Worm (Caenorhabditis elegans) whole organism, late embryonic: ENCODE results near the gene T02B11.4.

Source experiments
- C38D4.7 ChIP-seq: fragments of 200-800 bp; sonication (Bioruptor generic); optimal IDR thresholded peaks from 2 replicates; lab custom pipeline; 2018; ENCODE audit warnings: mild to moderate bottlenecking, missing genetic modification characterization, moderate library complexity, missing compliant biosample characterization
- F13H6.1 ChIP-seq: sonication (generic microtip); optimal IDR thresholded peaks from 2 replicates; lab custom pipeline; 2016; ENCODE audit warnings: missing genetic modification characterization, missing compliant biosample characterization
- K09A11.1 ChIP-seq: sonication (generic microtip); optimal IDR thresholded peaks from 2 replicates; lab custom pipeline; 2017; ENCODE audit warnings: antibody characterized with exemption, mild to moderate bottlenecking, missing genetic modification characterization, missing compliant biosample characterization; ENCODE audit not compliant: insufficient read depth
- ceh-18 ChIP-seq: sonication (generic microtip); optimal IDR thresholded peaks from 2 replicates; lab custom pipeline; 2016; ENCODE audit warnings: missing genetic modification characterization, missing compliant biosample characterization
- ceh-19 ChIP-seq: fragments of 200-800 bp; sonication (Bioruptor generic); optimal IDR thresholded peaks from 2 replicates; lab custom pipeline; 2018; ENCODE audit warnings: mild to moderate bottlenecking, missing genetic modification characterization, missing compliant biosample characterization
- ceh-22 ChIP-seq: sonication (generic microtip); optimal IDR thresholded peaks from 2 replicates; lab custom pipeline; 2017; ENCODE audit warnings: missing biosample characterization, missing genetic modification characterization
- ceh-30 ChIP-seq: fragments of 150-350 bp; optimal IDR thresholded peaks from 2 replicates; lab custom pipeline; 2014; ENCODE audit warnings: missing biosample characterization, missing genetic modification characterization
- ceh-45 ChIP-seq: fragments of 200-800 bp; sonication (Bioruptor generic); IDR thresholded peaks from 2 replicates; pipeline ENCODE4 v1.3.6; 2022; ENCODE audit warnings: missing genetic modification reagents, missing genetic modification characterization, missing compliant biosample characterization
- ceh-48 ChIP-seq: sonication (generic microtip); optimal IDR thresholded peaks from 2 replicates; lab custom pipeline; 2016; ENCODE audit warnings: missing genetic modification characterization, inconsistent platforms, missing compliant biosample characterization
- che-1 ChIP-seq: sonication (generic microtip); optimal IDR thresholded peaks from 2 replicates; lab custom pipeline; 2016; ENCODE audit warnings: mild to moderate bottlenecking, missing genetic modification characterization, missing compliant biosample characterization
- dve-1 ChIP-seq: sonication (generic microtip); optimal IDR thresholded peaks from 2 replicates; lab custom pipeline; 2017; ENCODE audit warnings: antibody characterized with exemption, mild to moderate bottlenecking, missing genetic modification characterization, missing compliant biosample characterization
- elt-4 ChIP-seq: sonication (generic microtip); optimal IDR thresholded peaks from 2 replicates; lab custom pipeline; 2016; ENCODE audit warnings: missing genetic modification characterization, missing compliant biosample characterization
- eyg-1 ChIP-seq: sonication (generic microtip); optimal IDR thresholded peaks from 2 replicates; lab custom pipeline; 2016; ENCODE audit warnings: missing genotype, missing genetic modification characterization, missing compliant biosample characterization
- fkh-10 ChIP-seq: fragments of 150-350 bp; optimal IDR thresholded peaks from 2 replicates; lab custom pipeline; 2014; ENCODE audit warnings: missing biosample characterization, missing genetic modification reagents, missing genetic modification characterization
- fkh-6 ChIP-seq: sonication (generic microtip); optimal IDR thresholded peaks from 2 replicates; lab custom pipeline; 2016; ENCODE audit warnings: missing genetic modification characterization, missing compliant biosample characterization
- gmeb-2 ChIP-seq: sonication (generic microtip); optimal IDR thresholded peaks from 2 replicates; lab custom pipeline; 2016; ENCODE audit warnings: missing genetic modification characterization, inconsistent platforms, missing compliant biosample characterization
- hlh-13 ChIP-seq: fragments of 200-800 bp; sonication (Bioruptor generic); optimal IDR thresholded peaks from 2 replicates; lab custom pipeline; 2018; ENCODE audit warnings: mild to moderate bottlenecking, missing genetic modification characterization, missing compliant biosample characterization
- hlh-30 ChIP-seq: sonication (generic microtip); optimal IDR thresholded peaks from 2 replicates; lab custom pipeline; 2017; ENCODE audit warnings: antibody characterized with exemption, missing genetic modification characterization, missing compliant biosample characterization; ENCODE audit not compliant: insufficient read depth
- hlh-6 ChIP-seq: sonication (generic microtip); optimal IDR thresholded peaks from 2 replicates; lab custom pipeline; 2016; ENCODE audit warnings: missing genotype, missing genetic modification characterization, missing compliant biosample characterization
- lim-6 ChIP-seq: sonication (generic microtip); optimal IDR thresholded peaks from 2 replicates; lab custom pipeline; 2016; ENCODE audit warnings: missing genetic modification characterization, missing compliant biosample characterization
- mec-3 ChIP-seq: sonication (generic microtip); optimal IDR thresholded peaks from 2 replicates; lab custom pipeline; 2016; ENCODE audit warnings: borderline replicate concordance, missing genetic modification characterization, missing compliant biosample characterization
- nhr-232 ChIP-seq: sonication (generic microtip); optimal IDR thresholded peaks from 2 replicates; lab custom pipeline; 2016; ENCODE audit warnings: missing genetic modification characterization, missing compliant biosample characterization
- npax-4 ChIP-seq: sonication (generic microtip); optimal IDR thresholded peaks from 2 replicates; lab custom pipeline; 2016; ENCODE audit warnings: missing genetic modification characterization, missing compliant biosample characterization
- odd-2 ChIP-seq: sonication (generic microtip); optimal IDR thresholded peaks from 2 replicates; lab custom pipeline; 2017; ENCODE audit warnings: antibody characterized with exemption, mild to moderate bottlenecking, missing genetic modification characterization, missing compliant biosample characterization
- pax-1 ChIP-seq: fragments of 150-350 bp; optimal IDR thresholded peaks from 2 replicates; lab custom pipeline; 2014; ENCODE audit warnings: missing biosample characterization, missing genetic modification characterization
- pha-2 ChIP-seq: sonication (generic microtip); optimal IDR thresholded peaks from 2 replicates; lab custom pipeline; 2017; ENCODE audit warnings: mild to moderate bottlenecking, missing genetic modification characterization, missing compliant biosample characterization
- pha-4 ChIP-seq: fragments of 150-350 bp; optimal IDR thresholded peaks from 2 replicates; lab custom pipeline; 2018; ENCODE audit warnings: missing biosample characterization, missing genetic modification reagents, missing genetic modification characterization
- ref-2 ChIP-seq: sonication (generic microtip); optimal IDR thresholded peaks from 2 replicates; lab custom pipeline; 2016; ENCODE audit warnings: missing genetic modification characterization, missing compliant biosample characterization
- sdc-2 ChIP-seq: sonication (generic microtip); optimal IDR thresholded peaks from 2 replicates; lab custom pipeline; 2016; ENCODE audit warnings: missing genotype, missing genetic modification characterization, missing compliant biosample characterization
- sox-2 ChIP-seq: fragments of 200-800 bp; sonication (Bioruptor generic); IDR thresholded peaks from 2 replicates; pipeline ENCODE4 v1.3.6; 2022; ENCODE audit warnings: missing genetic modification reagents, missing genetic modification characterization, missing compliant biosample characterization
- ttx-3 ChIP-seq: sonication (generic microtip); optimal IDR thresholded peaks from 2 replicates; lab custom pipeline; 2016; ENCODE audit warnings: missing genetic modification reagents, missing genetic modification characterization, missing compliant biosample characterization
- unc-55 ChIP-seq: sonication (generic microtip); optimal IDR thresholded peaks from 2 replicates; lab custom pipeline; 2017; ENCODE audit warnings: missing biosample characterization, missing genetic modification reagents, missing genetic modification characterization
- zip-5 ChIP-seq: sonication (generic microtip); optimal IDR thresholded peaks from 2 replicates; lab custom pipeline; 2016; ENCODE audit warnings: missing genetic modification characterization, missing compliant biosample characterization

Gene T02B11.4

ce11 chrV:866729-867128 lies 4.2 kb downstream of the T02B11.4 start, which contains the start of gene T02B11.3 (continued):
- no peak for TF ChIP-seq mec-3 (tag; lab: Kevin White, UChicago)
- no peak for TF ChIP-seq ceh-18 (tag; lab: Kevin White, UChicago)
- no peak for TF ChIP-seq ceh-45 (GFP tag; lab: Robert Waterston, UW)
- TF ChIP-seq eyg-1 (tag; lab: Kevin White, UChicago), result no peak

DNA sequence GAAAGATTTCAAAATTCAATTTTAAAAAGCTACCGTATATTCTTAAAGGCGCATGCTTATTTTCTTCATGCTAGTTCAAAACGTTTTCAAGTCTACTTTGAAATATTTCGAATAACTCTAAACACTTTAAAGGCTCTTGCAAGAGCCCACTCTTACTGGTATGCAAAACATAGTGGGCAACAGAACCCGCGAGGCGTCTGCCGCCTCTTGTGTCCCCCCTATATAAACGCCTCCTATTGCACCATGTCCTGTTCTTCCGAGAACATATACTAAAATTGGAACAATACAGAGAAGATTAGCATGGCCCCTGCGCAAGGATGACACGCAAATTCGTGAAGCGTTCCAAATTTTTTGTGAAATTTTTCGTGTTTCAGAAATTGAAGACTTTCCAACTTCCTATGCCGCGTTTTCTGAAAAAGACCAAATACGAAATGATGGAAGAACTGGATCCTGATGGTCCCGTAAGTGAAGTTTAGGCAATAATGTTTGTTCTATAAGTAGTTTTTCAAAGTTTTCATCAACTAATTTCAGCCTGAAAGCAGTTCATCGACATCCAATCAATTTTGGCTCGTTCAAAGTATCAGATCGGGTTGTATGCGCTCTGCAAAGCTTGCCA lies 12.0 kb downstream of the T02B11.4 start:
- 0 out of 2 replicates have a peak, but pooled peaks have one; percentile 36 for TF ChIP-seq sox-2 (GFP tag; lab: Robert Waterston, UW)
- TF ChIP-seq odd-2 (tag; lab: Kevin White, UChicago), result no peak

DNA sequence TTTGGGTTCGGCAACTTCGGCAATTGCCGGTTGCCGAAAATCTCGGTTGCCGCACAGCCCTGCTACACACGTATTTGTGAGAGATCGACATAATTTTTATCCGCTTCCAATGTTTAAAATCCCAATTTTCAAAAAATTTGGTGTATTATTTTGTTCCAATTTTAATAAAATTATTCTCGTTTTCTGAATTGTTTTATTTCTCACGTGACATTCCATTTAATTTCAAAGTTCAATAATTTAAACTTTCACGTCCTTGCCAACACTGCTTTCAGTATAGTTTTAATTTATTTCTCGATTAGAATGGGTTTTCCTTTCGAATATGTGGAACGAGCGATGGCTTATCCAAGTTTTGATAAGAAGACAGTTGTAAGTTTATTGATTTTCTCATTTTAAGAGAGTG lies 14.4 kb downstream of the T02B11.4 start, which contains the start of gene K09C6.2:
Gene K09C6.2, plus strand, starts transcription at position 301 of the 400 bp plus-strand sequence.
- no peak for TF ChIP-seq eyg-1 (tag; lab: Kevin White, UChicago)
- no peak for TF ChIP-seq lim-6 (tag; lab: Kevin White, UChicago)
- no peak for TF ChIP-seq ceh-22
- TF ChIP-seq zip-5 (tag; lab: Kevin White, UChicago), result no peak
- TF ChIP-seq dve-1 (tag; lab: Kevin White, UChicago), result no peak
- no peak for TF ChIP-seq odd-2 (tag; lab: Kevin White, UChicago)
- TF ChIP-seq C38D4.7 (GFP tag; lab: Kevin White, UChicago), result no peak
- no peak for TF ChIP-seq npax-4 (tag; lab: Kevin White, UChicago)
- TF ChIP-seq ref-2 (tag; lab: Kevin White, UChicago), result no peak
- no peak for TF ChIP-seq elt-4
- TF ChIP-seq pha-2 (tag; lab: Kevin White, UChicago), result no peak
- no peak for TF ChIP-seq ttx-3 (tag; lab: Kevin White, UChicago)
- TF ChIP-seq ceh-48 (tag; lab: Kevin White, UChicago), result no peak
- no peak for TF ChIP-seq F13H6.1 (tag; lab: Kevin White, UChicago)
- TF ChIP-seq unc-55, result no peak

- TF ChIP-seq ceh-22 (no peak), ceh-30 (no peak), che-1 (tag; lab: Kevin White, UChicago) (no peak), hlh-6 (tag; lab: Kevin White, UChicago) (no peak), elt-4 (no peak), sdc-2 (no peak), hlh-13 (GFP tag; lab: Kevin White, UChicago) (no peak), pha-2 (tag; lab: Kevin White, UChicago) (no peak), gmeb-2 (tag; lab: Kevin White, UChicago) (no peak), K09A11.1 (tag; lab: Kevin White, UChicago) (no peak), fkh-6 (tag; lab: Kevin White, UChicago) (no peak), ceh-19 (no peak), nhr-232 (tag; lab: Kevin White, UChicago) (no peak), pha-4 (no peak), fkh-10 (GFP tag; lab: Kevin White, UChicago) (no peak), pax-1 (no peak), hlh-30 (tag; lab: Kevin White, UChicago) (no peak)
- TF ChIP-seq, all 69 proteins: peak for 0
These were observed 16.0 kb downstream of the T02B11.4 start, which contains the start of gene K09C6.9 for ce11 chrV:854966-855365. Gene K09C6.9 (minus strand): TSS chrV:855066.

ce11 chrV:852184-852583 lies 18.7 kb downstream of the T02B11.4 start, which contains the start of gene K09C6.3:
Gene K09C6.3 (plus strand): TSS chrV:852484.
- no peak for TF ChIP-seq unc-55
